Fruit fly (Drosophila melanogaster): ENCODE data around the gene CG3544.

The CG3544 gene

DNA sequence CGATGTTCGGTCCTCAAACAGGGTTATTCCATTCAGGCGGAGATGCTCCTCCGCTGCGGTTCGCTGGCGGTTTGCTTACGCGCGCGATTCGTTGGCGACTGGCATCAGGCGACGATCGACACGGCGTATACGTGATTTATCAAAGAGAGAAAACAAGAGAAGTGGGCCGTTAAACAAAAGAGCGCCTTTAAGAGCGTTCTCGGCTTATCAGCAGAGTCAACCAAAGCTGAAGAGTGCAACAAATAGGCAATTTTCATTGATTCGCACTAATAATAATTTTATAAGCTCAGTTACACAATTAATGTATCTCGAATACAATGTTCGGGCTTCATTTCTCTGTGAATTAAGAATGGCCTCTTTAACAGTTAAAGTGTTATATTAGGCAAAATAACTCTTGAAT lies 6.6 kb downstream of the CG3544 start, which contains the start of gene Pkg21D:
Gene Pkg21D (minus strand): TSS at position 101 of the 400 bp plus-strand sequence.
- TF ChIP-seq usp (GFP tag; optimal IDR thresholded peaks at IDR 0.05) (no peak), psq (optimal IDR thresholded peaks at IDR 0.05) (no peak), pan (optimal IDR thresholded peaks at IDR 0.05) (no peak), CG8478 (optimal IDR thresholded peaks at IDR 0.05) (no peak), Dll (optimal IDR thresholded peaks at IDR 0.05) (no peak), EcR (GFP tag; optimal IDR thresholded peaks at IDR 0.05) (no peak)

DNA sequence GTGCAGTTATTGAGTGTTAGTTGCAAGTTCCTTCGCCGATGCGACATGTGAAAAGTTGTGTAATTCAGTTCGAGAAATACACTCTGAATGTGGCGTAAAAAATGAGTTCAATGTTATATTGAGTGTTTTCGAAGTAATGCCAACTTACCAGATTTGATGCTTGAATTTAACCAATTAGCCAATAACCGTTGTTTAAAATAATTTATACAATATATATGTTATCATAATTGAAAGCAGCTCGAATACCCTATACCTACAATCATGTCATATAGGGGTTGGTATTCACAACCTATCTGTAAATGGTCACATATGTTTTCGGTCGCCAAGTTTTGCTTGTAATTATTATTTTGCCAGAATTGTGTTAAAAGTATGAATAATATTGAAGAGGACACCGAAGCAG lies 26.1 kb downstream of the CG3544 start, which contains the start of gene Nnf1b:
Gene Nnf1b (plus strand): TSS at position 301 of the 400 bp plus-strand sequence.
- TF ChIP-seq usp (GFP tag; optimal IDR thresholded peaks at IDR 0.05) = no peak
- TF ChIP-seq psq (optimal IDR thresholded peaks at IDR 0.05) = no peak
- TF ChIP-seq CG8478 (optimal IDR thresholded peaks at IDR 0.05) = no peak
- TF ChIP-seq Dll (optimal IDR thresholded peaks at IDR 0.05) = no peak
- no peak for TF ChIP-seq EcR (GFP tag; optimal IDR thresholded peaks at IDR 0.05)
- TF ChIP-seq pan (optimal IDR thresholded peaks at IDR 0.05) = no peak

DNA sequence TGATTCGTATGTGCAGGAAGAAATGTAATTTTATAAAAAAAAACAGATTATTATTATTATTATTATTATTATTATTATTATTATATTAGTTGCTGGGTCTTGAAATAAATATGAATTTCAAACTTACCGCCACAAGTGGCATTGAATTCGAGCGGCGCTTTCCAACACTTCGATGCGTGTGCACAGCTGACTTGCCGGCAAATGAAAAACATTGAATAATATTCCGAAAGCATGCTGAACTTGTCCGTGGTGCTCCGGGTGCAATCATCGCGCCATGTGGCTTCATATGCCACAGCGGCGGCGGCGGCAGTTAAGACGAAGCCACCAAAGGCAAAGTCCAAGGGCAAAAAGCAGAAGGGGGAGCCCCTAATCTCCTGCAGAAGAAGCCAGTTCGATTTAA lies 27.3 kb downstream of the CG3544 start, which contains the start of gene Dbp21E2:
Gene Dbp21E2 (plus strand): TSS at position 180 of the 400 bp plus-strand sequence.
- TF ChIP-seq pan (optimal IDR thresholded peaks at IDR 0.05) (no peak), Dll (optimal IDR thresholded peaks at IDR 0.05) (no peak), psq (optimal IDR thresholded peaks at IDR 0.05) (no peak), usp (GFP tag; optimal IDR thresholded peaks at IDR 0.05) (no peak), EcR (GFP tag; optimal IDR thresholded peaks at IDR 0.05) (no peak), CG8478 (optimal IDR thresholded peaks at IDR 0.05) (no peak)

DNA sequence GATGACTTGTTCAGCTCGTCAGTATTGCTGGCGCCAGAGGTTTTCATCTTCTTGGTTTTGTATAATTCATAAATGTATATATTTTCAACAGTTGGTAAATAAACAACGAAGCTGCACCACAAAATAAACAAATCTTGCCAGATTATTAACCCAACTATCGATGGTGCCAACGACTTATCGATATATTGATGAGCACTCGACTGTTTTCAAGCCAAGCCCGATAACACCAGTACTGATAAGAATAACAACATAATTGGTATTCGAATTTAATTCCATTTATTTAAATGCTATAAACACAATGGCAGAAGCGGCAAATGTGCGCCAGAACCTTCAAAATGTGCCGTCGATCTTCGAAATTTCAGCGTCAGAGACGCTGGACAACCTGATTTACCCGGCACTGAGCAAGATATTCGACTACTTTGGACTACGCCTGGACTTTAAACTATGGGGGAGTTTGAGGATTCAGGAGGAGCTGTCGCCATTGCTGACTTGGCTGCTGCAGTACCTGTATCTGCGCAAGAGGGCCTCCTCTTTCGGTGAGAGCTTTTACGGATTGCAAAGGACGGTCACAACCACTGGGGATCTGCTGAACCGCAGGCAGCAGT lies 31.8 kb downstream of the CG3544 start, which contains the start of the genes Saf6 and Pex12:
Gene Saf6 (minus strand): TSS at position 166 of the 605 bp plus-strand sequence.
Gene Pex12 (plus strand): TSS at position 209 of the 605 bp plus-strand sequence.
- TF ChIP-seq EcR (GFP tag; optimal IDR thresholded peaks at IDR 0.05) (no peak), Dll (optimal IDR thresholded peaks at IDR 0.05) (no peak), CG8478 (optimal IDR thresholded peaks at IDR 0.05) (no peak), psq (optimal IDR thresholded peaks at IDR 0.05) (no peak), usp (GFP tag; optimal IDR thresholded peaks at IDR 0.05) (no peak), pan (optimal IDR thresholded peaks at IDR 0.05) (no peak)

DNA sequence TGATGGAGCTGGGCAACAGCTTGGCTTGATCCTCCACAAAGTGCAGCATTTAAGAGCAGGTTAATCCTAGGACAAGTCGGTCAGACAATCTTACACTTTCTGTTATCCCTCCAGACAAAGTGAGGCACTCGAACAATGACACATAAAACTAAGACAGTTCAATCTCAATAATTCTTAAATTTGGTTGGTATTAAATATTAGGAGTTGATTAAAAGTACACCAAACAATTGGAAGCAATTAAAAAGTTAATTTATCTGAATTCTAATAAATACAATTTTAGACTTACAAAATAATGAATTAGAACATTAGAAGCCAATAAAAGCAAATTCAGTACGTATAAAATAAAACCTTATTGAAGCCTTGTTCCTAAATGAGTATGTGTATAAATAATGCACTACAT lies 33.7 kb downstream of the CG3544 start, which contains the start of gene CG15880:
Gene CG15880 (minus strand): TSS at position 101 of the 400 bp plus-strand sequence.
- TF ChIP-seq usp (GFP tag; optimal IDR thresholded peaks at IDR 0.05) = no peak
- TF ChIP-seq psq (optimal IDR thresholded peaks at IDR 0.05) = no peak
- no peak for TF ChIP-seq EcR (GFP tag; optimal IDR thresholded peaks at IDR 0.05)
- TF ChIP-seq Dll (optimal IDR thresholded peaks at IDR 0.05) = no peak
- TF ChIP-seq pan (optimal IDR thresholded peaks at IDR 0.05) = no peak
- no peak for TF ChIP-seq CG8478 (optimal IDR thresholded peaks at IDR 0.05)

DNA sequence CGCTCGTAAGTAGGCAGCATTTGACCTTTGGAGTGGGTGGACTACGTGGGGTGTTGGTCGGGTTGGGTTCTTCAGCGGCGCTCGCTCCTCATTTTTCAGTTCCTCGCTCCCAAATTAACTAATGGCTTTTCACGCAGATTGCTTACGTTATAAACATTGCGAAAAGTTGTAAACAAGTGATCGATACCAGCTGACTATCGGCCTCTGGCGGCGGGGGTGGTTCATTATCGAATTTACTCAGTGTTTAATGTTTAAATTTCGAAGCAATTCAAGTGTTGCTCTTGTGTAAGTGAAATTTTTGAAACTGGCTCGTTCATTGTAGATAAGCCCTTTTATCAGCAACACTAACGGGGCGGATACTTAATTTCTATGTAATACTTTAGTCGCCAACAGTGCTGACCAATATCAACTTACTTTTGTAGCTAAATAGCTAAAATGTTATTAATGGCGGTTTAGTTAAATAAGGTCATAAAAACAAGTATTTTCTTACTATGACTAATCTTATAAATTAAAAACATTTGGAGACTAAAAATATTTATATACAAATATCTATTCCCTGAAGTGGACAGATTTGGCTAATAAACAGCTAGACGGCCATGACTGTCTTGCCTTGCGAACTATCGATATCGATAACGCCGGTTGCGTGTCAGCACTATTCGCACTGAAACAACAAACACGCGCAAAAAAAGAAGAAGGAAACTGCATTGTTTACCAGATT lies 35.3 kb downstream of the CG3544 start, which contains the start of the genes PGAP2 and Clp:
Gene PGAP2 (minus strand): TSS at position 194 of the 718 bp plus-strand sequence.
Gene Clp (plus strand): TSS at position 650 of the 718 bp plus-strand sequence.
- no peak for TF ChIP-seq CG8478 (optimal IDR thresholded peaks at IDR 0.05)
- no peak for TF ChIP-seq EcR (GFP tag; optimal IDR thresholded peaks at IDR 0.05)
- no peak for TF ChIP-seq psq (optimal IDR thresholded peaks at IDR 0.05)
- no peak for TF ChIP-seq pan (optimal IDR thresholded peaks at IDR 0.05)
- no peak for TF ChIP-seq usp (GFP tag; optimal IDR thresholded peaks at IDR 0.05)
- no peak for TF ChIP-seq Dll (optimal IDR thresholded peaks at IDR 0.05)

DNA sequence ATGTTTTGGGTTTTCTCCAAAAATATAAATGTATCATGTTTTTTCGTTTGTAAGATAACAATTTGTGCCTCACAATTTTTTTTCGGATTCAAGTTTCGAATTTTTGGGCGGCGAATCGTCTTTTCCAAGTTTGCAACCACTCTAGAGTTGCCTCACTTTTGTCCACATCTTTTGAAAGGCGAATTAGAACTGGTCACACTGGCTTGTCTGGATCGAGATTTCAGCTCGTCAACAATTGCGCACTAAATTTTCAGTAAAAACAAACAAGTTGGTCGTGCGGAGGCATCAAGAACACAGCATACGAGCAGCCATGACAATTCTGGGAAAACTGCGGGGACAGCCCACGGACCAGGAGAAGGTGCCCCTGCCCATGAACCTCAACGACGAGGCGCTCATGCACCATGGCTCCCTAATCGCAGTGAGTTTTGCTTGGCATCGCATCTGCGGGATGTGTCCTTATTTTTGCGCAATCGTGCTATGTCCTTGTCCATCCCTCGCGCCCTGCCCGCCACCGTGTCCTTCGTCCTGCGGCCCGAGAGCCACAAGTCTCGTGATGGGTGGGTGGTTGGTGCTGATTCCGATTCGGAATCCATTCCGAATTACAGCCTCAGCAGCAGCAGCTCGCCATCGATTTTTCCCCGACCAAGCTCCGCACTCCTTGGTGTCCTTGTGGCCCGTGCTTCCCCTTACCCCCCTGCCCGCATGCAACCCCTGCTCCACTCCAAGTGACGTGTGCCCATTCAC lies 37.3 kb downstream of the CG3544 start, which contains the start of gene CG3662:
Gene CG3662 (plus strand): TSS at position 48 of the 744 bp plus-strand sequence.
- TF ChIP-seq CG8478 (optimal IDR thresholded peaks at IDR 0.05) = no peak
- no peak for TF ChIP-seq psq (optimal IDR thresholded peaks at IDR 0.05)
- TF ChIP-seq pan (optimal IDR thresholded peaks at IDR 0.05) = no peak

DNA sequence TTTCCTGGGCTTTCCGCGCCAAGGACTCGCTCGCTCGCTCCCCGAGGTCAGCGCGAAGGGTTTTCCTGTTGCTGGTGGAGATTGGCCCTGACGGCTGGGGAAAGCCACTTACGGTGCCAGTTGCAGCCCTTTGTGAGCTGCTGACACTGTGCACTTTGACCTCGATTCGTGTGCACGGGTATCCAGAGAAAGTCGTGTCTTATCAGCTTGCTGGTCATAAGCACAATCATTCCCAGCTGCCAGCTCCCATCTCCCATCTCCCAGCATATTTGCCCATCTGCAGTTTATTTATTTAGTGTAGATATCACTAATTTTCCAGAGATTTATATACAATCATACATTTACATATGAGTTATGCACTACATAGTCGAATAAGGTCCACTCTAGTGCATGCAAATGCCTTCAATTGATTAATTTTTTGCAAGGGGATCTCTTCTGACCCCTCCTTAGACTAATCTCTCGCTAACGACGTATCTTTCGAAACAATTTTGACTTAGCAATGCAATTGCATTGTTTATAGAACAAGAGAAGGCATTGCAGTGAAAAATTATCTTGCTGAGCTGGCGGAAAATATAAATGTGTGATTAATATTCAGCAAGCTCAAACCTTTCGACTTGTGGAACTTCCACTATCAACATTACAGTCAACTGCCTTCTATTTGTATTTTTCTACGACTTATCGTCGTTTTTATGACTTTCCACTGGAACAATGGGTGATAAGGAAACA lies 38.0 kb downstream of the CG3544 start:
- TF ChIP-seq usp (GFP tag; optimal IDR thresholded peaks at IDR 0.05) (no peak), CG8478 (optimal IDR thresholded peaks at IDR 0.05) (no peak), EcR (GFP tag; optimal IDR thresholded peaks at IDR 0.05) (no peak), pan (optimal IDR thresholded peaks at IDR 0.05) (no peak), Dll (optimal IDR thresholded peaks at IDR 0.05) (no peak), psq (optimal IDR thresholded peaks at IDR 0.05) (no peak)

DNA sequence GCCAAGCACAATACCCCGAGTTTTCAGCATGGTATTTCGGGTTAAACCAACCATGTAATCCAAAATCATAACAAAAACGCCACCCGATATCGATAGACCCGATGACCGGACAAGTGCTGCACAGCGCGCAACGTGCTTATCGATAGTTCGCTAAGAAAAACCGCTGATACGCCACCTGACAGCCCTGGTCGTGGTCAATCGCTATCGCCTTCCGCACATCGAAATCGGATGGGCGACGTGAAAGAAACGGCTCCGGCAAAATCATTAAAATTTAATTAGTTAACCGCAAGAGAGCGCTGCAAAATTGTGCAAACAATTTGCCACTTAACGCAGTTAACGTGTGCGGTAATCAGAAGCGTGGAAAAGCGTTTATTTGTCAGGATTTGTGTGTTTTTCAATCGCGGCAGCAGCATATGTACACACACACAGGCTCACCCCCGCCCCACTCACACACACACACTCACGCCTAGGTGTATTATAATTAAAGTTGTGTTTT lies 41.7 kb downstream of the CG3544 start, which contains the start of the genes CG3862 and dock:
Gene CG3862 (minus strand): TSS at position 94 of the 496 bp plus-strand sequence.
Gene dock (plus strand): TSS at position 202 of the 496 bp plus-strand sequence.
- no peak for TF ChIP-seq psq (optimal IDR thresholded peaks at IDR 0.05)
- no peak for TF ChIP-seq pan (optimal IDR thresholded peaks at IDR 0.05)
- TF ChIP-seq CG8478 (optimal IDR thresholded peaks at IDR 0.05) = no peak
- TF ChIP-seq usp (GFP tag; optimal IDR thresholded peaks at IDR 0.05) = no peak
- no peak for TF ChIP-seq EcR (GFP tag; optimal IDR thresholded peaks at IDR 0.05)
- TF ChIP-seq Dll (optimal IDR thresholded peaks at IDR 0.05) = no peak

DNA sequence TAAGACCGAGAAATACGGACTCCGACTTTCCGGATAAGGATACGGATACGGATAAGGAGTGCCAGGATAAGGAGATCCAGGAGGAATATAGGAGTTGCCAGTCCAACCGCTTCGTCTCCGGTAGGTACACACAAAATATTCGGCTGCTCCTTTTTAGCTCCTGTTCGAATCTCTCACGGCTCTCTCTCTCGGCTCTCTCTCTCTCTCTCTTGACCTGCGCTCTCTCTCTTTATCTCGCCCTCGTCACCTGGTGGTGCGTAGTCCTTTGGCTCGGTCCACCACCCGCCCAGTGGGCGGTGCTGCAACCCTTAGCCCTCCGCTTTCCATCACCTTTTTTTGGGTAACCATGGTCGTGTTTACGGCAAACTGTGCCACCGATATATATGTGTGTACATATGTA lies 42.3 kb downstream of the CG3544 start:
- TF ChIP-seq usp (GFP tag; optimal IDR thresholded peaks at IDR 0.05) (no peak), pan (optimal IDR thresholded peaks at IDR 0.05) (no peak), Dll (optimal IDR thresholded peaks at IDR 0.05) (peak; percentile 46)
